Worm (Caenorhabditis elegans) whole organism, early embryonic: ENCODE results near the gene sel-10.

Experiments used
- B0310.2 ChIP-seq: sonication (generic microtip); optimal IDR thresholded peaks from 2 replicates; lab custom pipeline; 2016; ENCODE audit warnings: mild to moderate bottlenecking, missing genetic modification characterization, missing compliant biosample characterization
- F13C5.2 ChIP-seq: sonication (generic microtip); optimal IDR thresholded peaks from 2 replicates; lab custom pipeline; 2017; ENCODE audit warnings: mild to moderate bottlenecking, missing genetic modification characterization, inconsistent platforms, missing compliant biosample characterization
- aly-1 ChIP-seq: sonication (generic microtip); optimal IDR thresholded peaks from 2 replicates; lab custom pipeline; 2016; ENCODE audit warnings: missing genetic modification characterization, missing compliant biosample characterization
- ama-1 ChIP-seq: fragments of 150-350 bp; optimal IDR thresholded peaks from 2 replicates; lab custom pipeline; 2014
- ceh-13 ChIP-seq: fragments of 200-800 bp; sonication (Bioruptor generic); optimal IDR thresholded peaks from 2 replicates; lab custom pipeline; 2018; ENCODE audit warnings: mild to moderate bottlenecking, missing genetic modification characterization, missing compliant biosample characterization
- ceh-36 ChIP-seq: sonication (generic microtip); optimal IDR thresholded peaks from 2 replicates; lab custom pipeline; 2016; ENCODE audit warnings: missing genetic modification characterization, inconsistent platforms, missing compliant biosample characterization
- ets-7 ChIP-seq: sonication (generic microtip); optimal IDR thresholded peaks from 2 replicates; lab custom pipeline; 2016; ENCODE audit warnings: missing genotype, missing genetic modification characterization, missing compliant biosample characterization
- flt-1 ChIP-seq: fragments of 200-800 bp; sonication (Bioruptor generic); IDR thresholded peaks from 2 replicates; pipeline ENCODE4 v1.3.6; 2022; ENCODE audit warnings: missing genetic modification characterization, missing compliant biosample characterization
- hmbx-1 ChIP-seq: sonication (generic microtip); optimal IDR thresholded peaks from 2 replicates; lab custom pipeline; 2016; ENCODE audit warnings: mild to moderate bottlenecking, missing genetic modification characterization, missing compliant biosample characterization
- hmg-4 ChIP-seq: fragments of 200-800 bp; sonication (Bioruptor generic); optimal IDR thresholded peaks from 2 replicates; lab custom pipeline; 2018; ENCODE audit warnings: mild to moderate bottlenecking, missing genetic modification characterization, missing compliant biosample characterization
- hnd-1 ChIP-seq: sonication (generic microtip); optimal IDR thresholded peaks from 2 replicates; lab custom pipeline; 2016; ENCODE audit warnings: missing genetic modification characterization, missing compliant biosample characterization
- pes-1 ChIP-seq: fragments of 200-800 bp; sonication (Bioruptor generic); IDR thresholded peaks from 2 replicates; pipeline ENCODE4 v1.3.6; 2022; ENCODE audit warnings: missing genetic modification reagents, missing genetic modification characterization, missing compliant biosample characterization
- scrt-1 ChIP-seq: fragments of 200-800 bp; sonication (Bioruptor generic); IDR thresholded peaks from 2 replicates; pipeline ENCODE4 v1.3.6; 2022; ENCODE audit warnings: missing genetic modification characterization, missing compliant biosample characterization
- sea-1 ChIP-seq: fragments of 200-800 bp; sonication (Bioruptor generic); conservative IDR thresholded peaks from 2 replicates; pipeline ENCODE4 v1.3.6; 2022; ENCODE audit warnings: missing genetic modification characterization, missing compliant biosample characterization
- tbx-11 ChIP-seq: fragments of 200-800 bp; sonication (Bioruptor generic); IDR thresholded peaks from 2 replicates; pipeline ENCODE4 v1.3.6; 2022; ENCODE audit warnings: missing genetic modification characterization, missing compliant biosample characterization
- tbx-37 ChIP-seq: fragments of 200-800 bp; sonication (Bioruptor generic); conservative IDR thresholded peaks from 2 replicates; pipeline ENCODE4 v1.3.6; 2022; ENCODE audit warnings: missing genetic modification reagents, missing genetic modification characterization, missing compliant biosample characterization
- tra-4 ChIP-seq: sonication (generic microtip); optimal IDR thresholded peaks from 2 replicates; lab custom pipeline; 2017; ENCODE audit warnings: missing genetic modification characterization, missing compliant biosample characterization

Gene sel-10

ce11 chrV:13833951-13834350, 14.8 kb downstream of the sel-10 start, which contains the start of gene srx-129:
srx-129 (plus strand) TSS chrV:13834251.
- TF ChIP-seq sea-1 (GFP tag; lab: Robert Waterston, UW) (no peak), B0310.2 (no peak), hnd-1 (no peak), hmg-4 (GFP tag; lab: Kevin White, UChicago) (no peak), aly-1 (tag; lab: Kevin White, UChicago) (no peak), flt-1 (no peak), pes-1 (GFP tag; lab: Robert Waterston, UW) (no peak), ets-7 (tag; lab: Kevin White, UChicago) (no peak), ceh-36 (tag; lab: Kevin White, UChicago) (no peak), tbx-11 (GFP tag; lab: Robert Waterston, UW) (no peak), F13C5.2 (tag; lab: Kevin White, UChicago) (no peak), tbx-37 (GFP tag; lab: Robert Waterston, UW) (no peak), scrt-1 (GFP tag; lab: Robert Waterston, UW) (no peak)

- no peak for TF ChIP-seq tra-4 (tag; lab: Kevin White, UChicago)
- TF ChIP-seq F13C5.2 (tag; lab: Kevin White, UChicago): no peak
- TF ChIP-seq ama-1 (lab: Kevin White, UChicago): no peak
- no peak for TF ChIP-seq sea-1 (GFP tag; lab: Robert Waterston, UW)
- TF ChIP-seq B0310.2: no peak
- no peak for TF ChIP-seq tbx-11 (GFP tag; lab: Robert Waterston, UW)
- no peak for TF ChIP-seq hmg-4 (GFP tag; lab: Kevin White, UChicago)
- TF ChIP-seq flt-1: no peak
- no peak for TF ChIP-seq hnd-1
These were observed 18.0 kb downstream of the sel-10 start, which contains the start of gene srx-128 for ce11 chrV:13837173-13837572. srx-128 (plus strand) TSS chrV:13837473.

- TF ChIP-seq tbx-37 (GFP tag; lab: Robert Waterston, UW) (no peak), F13C5.2 (tag; lab: Kevin White, UChicago) (no peak), flt-1 (no peak), aly-1 (tag; lab: Kevin White, UChicago) (no peak), hmg-4 (GFP tag; lab: Kevin White, UChicago) (no peak)
These were observed 20.3 kb downstream of the sel-10 start, which contains the start of gene F55B12.10 for ce11 chrV:13839433-13839832. F55B12.10 (plus strand) TSS chrV:13839733.

ce11 chrV:13840909-13841308, 21.7 kb downstream of the sel-10 start, which contains the start of gene srx-17:
srx-17 (plus strand) TSS chrV:13841209.
- TF ChIP-seq ets-7 (tag; lab: Kevin White, UChicago): no peak
- TF ChIP-seq ceh-36 (tag; lab: Kevin White, UChicago): no peak
- no peak for TF ChIP-seq B0310.2
- TF ChIP-seq ama-1 (lab: Kevin White, UChicago): no peak
- no peak for TF ChIP-seq hnd-1
- TF ChIP-seq hmg-4 (GFP tag; lab: Kevin White, UChicago): no peak

ce11 chrV:13843147-13843546, 24.0 kb downstream of the sel-10 start, which contains the start of gene srx-130:
srx-130 (plus strand) TSS chrV:13843447.
- TF ChIP-seq tra-4 (tag; lab: Kevin White, UChicago) (no peak), hmbx-1 (tag; lab: Kevin White, UChicago) (no peak), ama-1 (lab: Kevin White, UChicago) (no peak), sea-1 (GFP tag; lab: Robert Waterston, UW) (no peak), tbx-37 (GFP tag; lab: Robert Waterston, UW) (no peak), B0310.2 (no peak), flt-1 (no peak), ets-7 (tag; lab: Kevin White, UChicago) (no peak), tbx-11 (GFP tag; lab: Robert Waterston, UW) (no peak), ceh-36 (tag; lab: Kevin White, UChicago) (no peak), ceh-13 (GFP tag; lab: Kevin White, UChicago) (no peak), F13C5.2 (tag; lab: Kevin White, UChicago) (no peak), scrt-1 (GFP tag; lab: Robert Waterston, UW) (no peak), pes-1 (GFP tag; lab: Robert Waterston, UW) (no peak)

- no peak for TF ChIP-seq ama-1 (lab: Kevin White, UChicago)
- TF ChIP-seq tbx-37 (GFP tag; lab: Robert Waterston, UW): no peak
- TF ChIP-seq ceh-36 (tag; lab: Kevin White, UChicago): no peak
- no peak for TF ChIP-seq hnd-1
- TF ChIP-seq ets-7 (tag; lab: Kevin White, UChicago): no peak
- TF ChIP-seq pes-1 (GFP tag; lab: Robert Waterston, UW): no peak
- no peak for TF ChIP-seq sea-1 (GFP tag; lab: Robert Waterston, UW)
- TF ChIP-seq flt-1: no peak
- no peak for TF ChIP-seq tbx-11 (GFP tag; lab: Robert Waterston, UW)
- TF ChIP-seq ceh-13 (GFP tag; lab: Kevin White, UChicago): no peak
These were observed 26.0 kb downstream of the sel-10 start, which contains the start of gene srx-131 for ce11 chrV:13845136-13845535. srx-131 (plus strand) TSS chrV:13845436.

ce11 chrV:13848379-13848778, 29.2 kb downstream of the sel-10 start, which contains the start of gene srx-133:
srx-133 (plus strand) TSS chrV:13848679.
- no peak for TF ChIP-seq pes-1 (GFP tag; lab: Robert Waterston, UW)

- TF ChIP-seq flt-1: no peak
- no peak for TF ChIP-seq pes-1 (GFP tag; lab: Robert Waterston, UW)
- no peak for TF ChIP-seq ceh-36 (tag; lab: Kevin White, UChicago)
- no peak for TF ChIP-seq scrt-1 (GFP tag; lab: Robert Waterston, UW)
- TF ChIP-seq tra-4 (tag; lab: Kevin White, UChicago): no peak
- no peak for TF ChIP-seq aly-1 (tag; lab: Kevin White, UChicago)
- no peak for TF ChIP-seq hnd-1
- no peak for TF ChIP-seq sea-1 (GFP tag; lab: Robert Waterston, UW)
- no peak for TF ChIP-seq tbx-37 (GFP tag; lab: Robert Waterston, UW)
- no peak for TF ChIP-seq B0310.2
- no peak for TF ChIP-seq F13C5.2 (tag; lab: Kevin White, UChicago)
These were observed 31.0 kb downstream of the sel-10 start, which contains the start of gene hpx-2 for ce11 chrV:13850170-13850569. hpx-2 (plus strand) TSS chrV:13850470.
